Fruit fly (Drosophila melanogaster) Kc167 (cell line): ENCODE measurements around the gene CG4025.

ENCODE experiments used
- Myc ChIP-seq: fragments of >200 bp; optimal IDR thresholded peaks from 2 replicates; lab custom pipeline; 2017; ENCODE audit warnings: missing external identifiers
- Sin3A ChIP-seq: fragments of >200 bp; optimal IDR thresholded peaks from 2 replicates; lab custom pipeline; 2018; ENCODE audit warnings: missing external identifiers
- ttk ChIP-seq: sonication (Bioruptor generic); optimal IDR thresholded peaks from 2 replicates; lab custom pipeline; 2017; ENCODE audit warnings: missing external identifiers

DNA sequence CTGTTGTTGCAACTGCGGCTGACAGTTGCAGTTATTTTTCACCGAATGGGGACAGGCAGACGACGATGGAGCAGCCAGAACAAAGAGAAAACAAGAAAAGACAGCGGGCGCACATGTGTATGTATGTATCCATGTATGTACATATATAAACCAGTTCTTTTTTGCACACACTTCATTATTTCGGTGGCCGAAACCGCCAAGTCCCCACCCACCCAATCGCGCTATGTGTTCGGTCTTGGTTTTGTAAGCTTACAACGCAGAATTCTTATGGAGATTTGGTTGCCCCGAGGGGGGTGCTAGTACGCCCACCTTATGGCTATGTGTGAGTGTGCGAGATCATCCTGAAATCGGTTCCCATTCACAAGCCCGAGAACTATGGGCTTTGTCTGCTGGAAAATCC is 45.5 kb upstream of the CG4025 start:
- TF ChIP-seq ttk (lab: Kevin White, UChicago) (no peak), Sin3A (lab: Kevin White, UChicago) (no peak), Myc (no peak)
